Fruit fly (Drosophila melanogaster) whole organism, embryonic: ENCODE measurements around the gene CG14102.

Experiments
- CG10321 ChIP-seq: fragments of 200-800 bp; sonication (Bioruptor generic); IDR thresholded peaks from 2 replicates; pipeline ENCODE4 v1.3.6; 2022; ENCODE audit warnings: missing biosample characterization, missing genetic modification characterization
- CG10979 ChIP-seq: fragments of 200-800 bp; sonication (Bioruptor generic); optimal IDR thresholded peaks from 2 replicates; lab custom pipeline; 2018; ENCODE audit warnings: missing biosample characterization, mild to moderate bottlenecking, missing genetic modification characterization, moderate library complexity
- CG12155 ChIP-seq: fragments of 200-800 bp; sonication (Bioruptor generic); optimal IDR thresholded peaks from 3 replicates; lab custom pipeline; 2016; ENCODE audit warnings: missing biosample characterization, missing genetic modification characterization
- CG12299 ChIP-seq: fragments of 200-800 bp; sonication (Bioruptor generic); optimal IDR thresholded peaks from 2 replicates; lab custom pipeline; 2018; ENCODE audit warnings: missing biosample characterization, mild to moderate bottlenecking, missing genetic modification characterization
- CG12769 ChIP-seq: fragments of 200-800 bp; sonication (Bioruptor generic); optimal IDR thresholded peaks from 2 replicates; lab custom pipeline; 2019; ENCODE audit warnings: missing biosample characterization, mild to moderate bottlenecking, missing genetic modification characterization, moderate library complexity
- CG13287 ChIP-seq: fragments of 200-800 bp; sonication (Bioruptor generic); IDR thresholded peaks from 2 replicates; pipeline ENCODE4 v1.3.6; 2022; ENCODE audit warnings: missing biosample characterization, missing genetic modification characterization; ENCODE audit not compliant: partially characterized antibody
- CG14860 ChIP-seq: fragments of 200-800 bp; sonication (Bioruptor generic); IDR thresholded peaks from 3 replicates; pipeline ENCODE4 v1.3.6; 2022; ENCODE audit warnings: missing biosample characterization, missing genetic modification characterization; ENCODE audit not compliant: partially characterized antibody
- CG15479 ChIP-seq: fragments of 200-800 bp; sonication (Bioruptor generic); optimal IDR thresholded peaks from 3 replicates; lab custom pipeline; 2019; ENCODE audit warnings: missing biosample characterization, mild to moderate bottlenecking, missing genetic modification characterization, moderate library complexity
- CG16813 ChIP-seq: fragments of 200-800 bp; sonication (Bioruptor generic); IDR thresholded peaks from 3 replicates; pipeline ENCODE4 v1.3.6; 2022; ENCODE audit warnings: missing biosample characterization, missing genetic modification characterization; ENCODE audit not compliant: partially characterized antibody
- CG17186 ChIP-seq: fragments of 200-800 bp; sonication (Bioruptor generic); optimal IDR thresholded peaks from 3 replicates; lab custom pipeline; 2017; ENCODE audit warnings: missing biosample characterization, missing genetic modification reagents, missing genetic modification characterization
- CG17829 ChIP-seq: fragments of 200-800 bp; optimal IDR thresholded peaks from 2 replicates; lab custom pipeline; 2019; ENCODE audit warnings: missing biosample characterization, mild to moderate bottlenecking, missing genetic modification characterization, moderate library complexity
- CG6654 ChIP-seq: fragments of 200-800 bp; sonication (Bioruptor generic); optimal IDR thresholded peaks from 2 replicates; lab custom pipeline; 2017; ENCODE audit warnings: missing biosample characterization, mild to moderate bottlenecking, missing genetic modification characterization
- CG6683 ChIP-seq: fragments of 200-800 bp; sonication (Bioruptor generic); optimal IDR thresholded peaks from 2 replicates; lab custom pipeline; 2017; ENCODE audit warnings: missing biosample characterization, mild to moderate bottlenecking, missing genetic modification characterization, missing genetic modification reagents
- CG6689 ChIP-seq: fragments of 200-800 bp; sonication (Bioruptor generic); IDR thresholded peaks from 2 replicates; pipeline ENCODE4 v1.3.6; 2022; ENCODE audit warnings: missing biosample characterization, missing genetic modification characterization
- Chrac-16 ChIP-seq: fragments of 200-800 bp; sonication (Bioruptor generic); optimal IDR thresholded peaks from 3 replicates; lab custom pipeline; 2016; ENCODE audit warnings: missing biosample characterization, missing genetic modification characterization
- CkIIα-i1 ChIP-seq: fragments of 200-800 bp; sonication (Bioruptor generic); IDR thresholded peaks from 2 replicates; pipeline ENCODE4 v1.3.6; 2022; ENCODE audit warnings: missing biosample characterization, missing genetic modification characterization
- D ChIP-seq, 2 experiments: fragments of 200-800 bp in 1 of 2; fragments of >200 bp in 1 of 2; sonication (Bioruptor generic) in 1 of 2; optimal IDR thresholded peaks; 2 replicates in 1 of 2; 3 replicates in 1 of 2; lab custom pipeline; 2017; ENCODE audit warnings: mild to moderate bottlenecking in 1 of 2, missing biosample characterization in 1 of 2, missing genetic modification characterization in 1 of 2, missing genetic modification reagents in 1 of 2
- Dip2 ChIP-seq: fragments of 200-800 bp; sonication (Bioruptor generic); IDR thresholded peaks from 2 replicates; pipeline ENCODE4 v1.3.6; 2022; ENCODE audit warnings: missing biosample characterization, missing genetic modification characterization
- Dll ChIP-seq: fragments of 200-800 bp; sonication (Bioruptor generic); IDR thresholded peaks from 4 replicates; pipeline ENCODE4 v1.3.6; 2022; ENCODE audit warnings: missing biosample characterization, missing genetic modification characterization; ENCODE audit not compliant: partially characterized antibody
- Ets65A ChIP-seq: fragments of 200-800 bp; sonication (Bioruptor generic); peaks from one replicate; lab custom pipeline; 2016; ENCODE audit warnings: missing biosample characterization, missing genetic modification characterization
- Fer2 ChIP-seq: fragments of 200-800 bp; sonication (Bioruptor generic); optimal IDR thresholded peaks from 2 replicates; lab custom pipeline; 2018; ENCODE audit warnings: missing biosample characterization, mild to moderate bottlenecking, missing genetic modification characterization, moderate library complexity
- HLH4C ChIP-seq: fragments of 200-800 bp; sonication (Bioruptor generic); IDR thresholded peaks from 3 replicates; pipeline ENCODE4 v1.3.6; 2022; ENCODE audit warnings: missing biosample characterization, missing genetic modification characterization; ENCODE audit not compliant: partially characterized antibody
- HmgD ChIP-seq: fragments of 200-800 bp; sonication (Bioruptor generic); optimal IDR thresholded peaks from 3 replicates; lab custom pipeline; 2016; ENCODE audit warnings: missing biosample characterization, missing genetic modification characterization
- HmgZ ChIP-seq: fragments of 200-800 bp; sonication (Bioruptor generic); optimal IDR thresholded peaks from 2 replicates; lab custom pipeline; 2018; ENCODE audit warnings: missing biosample characterization, mild to moderate bottlenecking, missing genetic modification characterization
- Lim3 ChIP-seq: fragments of 200-800 bp; sonication (Bioruptor generic); IDR thresholded peaks from 2 replicates; pipeline ENCODE4 v1.3.6; 2022; ENCODE audit warnings: missing biosample characterization, missing genetic modification characterization
- NC2β ChIP-seq: fragments of 200-800 bp; sonication (Bioruptor generic); optimal IDR thresholded peaks from 2 replicates; lab custom pipeline; 2016; ENCODE audit warnings: missing biosample characterization, missing genetic modification characterization
- Opbp ChIP-seq: fragments of 200-800 bp; sonication (Bioruptor generic); IDR thresholded peaks from 3 replicates; pipeline ENCODE4 v1.3.6; 2022; ENCODE audit warnings: missing biosample characterization, missing genetic modification characterization; ENCODE audit not compliant: partially characterized antibody
- Pdp1 ChIP-seq, 2 experiments: fragments of 200-800 bp; sonication (Bioruptor generic); optimal IDR thresholded peaks; 3 replicates each; lab custom pipeline; 2016; ENCODE audit warnings: missing biosample characterization in 2 of 2, missing genetic modification characterization in 2 of 2, mild to moderate bottlenecking in 1 of 2, moderate library complexity in 1 of 2
- Sin3A ChIP-seq: fragments of >200 bp; optimal IDR thresholded peaks from 2 replicates; lab custom pipeline; 2018
- Stat92E ChIP-seq, 3 experiments: fragments of >200 bp in 2 of 3; fragments of 200-800 bp in 1 of 3; sonication (Bioruptor generic) in 1 of 3; optimal IDR thresholded peaks; 2 replicates each; lab custom pipeline; 2017 to 2019; ENCODE audit warnings: missing biosample characterization in 3 of 3, missing genetic modification characterization in 3 of 3, mild to moderate bottlenecking in 1 of 3, moderate library complexity in 1 of 3
- Xbp1 ChIP-seq: fragments of 200-800 bp; sonication (Bioruptor generic); optimal IDR thresholded peaks from 3 replicates; lab custom pipeline; 2016; ENCODE audit warnings: missing biosample characterization, mild to moderate bottlenecking, missing genetic modification characterization
- br ChIP-seq: fragments of >200 bp; optimal IDR thresholded peaks from 2 replicates; lab custom pipeline; 2017
- chinmo ChIP-seq: fragments of 200-800 bp; sonication (Bioruptor generic); IDR thresholded peaks from 4 replicates; pipeline ENCODE4 v1.3.6; 2022; ENCODE audit warnings: missing biosample characterization, missing genetic modification characterization; ENCODE audit not compliant: partially characterized antibody
- dm ChIP-seq: fragments of 200-800 bp; sonication (Bioruptor generic); optimal IDR thresholded peaks from 3 replicates; lab custom pipeline; 2016; ENCODE audit warnings: missing biosample characterization, missing genetic modification characterization
- dpn ChIP-seq, 2 experiments: fragments of 200-800 bp; sonication (Bioruptor generic); optimal IDR thresholded peaks; 3 replicates each; lab custom pipeline; 2016; ENCODE audit warnings: missing biosample characterization in 2 of 2, missing genetic modification characterization in 2 of 2
- esg ChIP-seq: fragments of 200-800 bp; sonication (Bioruptor generic); conservative IDR thresholded peaks from 2 replicates; pipeline ENCODE4 v1.3.6; 2022; ENCODE audit warnings: missing biosample characterization, missing genetic modification characterization
- gfzf ChIP-seq: fragments of 200-800 bp; sonication (Bioruptor generic); optimal IDR thresholded peaks from 2 replicates; lab custom pipeline; 2016; ENCODE audit warnings: missing biosample characterization, mild to moderate bottlenecking, missing genetic modification characterization, moderate library complexity
- hkb ChIP-seq, 2 experiments: fragments of 200-800 bp in 1 of 2; fragments of >200 bp in 1 of 2; sonication (Bioruptor generic) in 1 of 2; IDR thresholded peaks in 1 of 2; optimal IDR thresholded peaks in 1 of 2; 2 replicates each; pipeline versions ENCODE4 v1.3.6 to Lab custom; 2017 to 2022; ENCODE audit warnings: missing biosample characterization in 1 of 2, missing genetic modification characterization in 1 of 2
- knrl ChIP-seq: fragments of 200-800 bp; sonication (Bioruptor generic); IDR thresholded peaks from 3 replicates; pipeline ENCODE4 v1.3.6; 2022; ENCODE audit warnings: missing biosample characterization, missing genetic modification characterization; ENCODE audit not compliant: partially characterized antibody
- nerfin-2 ChIP-seq: fragments of 200-800 bp; sonication (Bioruptor generic); IDR thresholded peaks from 2 replicates; pipeline ENCODE4 v1.3.6; 2022; ENCODE audit warnings: missing biosample characterization, missing genetic modification characterization; ENCODE audit not compliant: partially characterized antibody
- org-1 ChIP-seq: fragments of 200-800 bp; sonication (Bioruptor generic); optimal IDR thresholded peaks from 2 replicates; lab custom pipeline; 2017; ENCODE audit warnings: missing biosample characterization, missing genetic modification characterization
- phol ChIP-seq: fragments of 200-800 bp; sonication (Bioruptor generic); optimal IDR thresholded peaks from 3 replicates; lab custom pipeline; 2018; ENCODE audit warnings: missing biosample characterization, mild to moderate bottlenecking, missing genetic modification characterization, moderate library complexity
- seq ChIP-seq: fragments of 200-800 bp; sonication (Bioruptor generic); IDR thresholded peaks from 2 replicates; pipeline ENCODE4 v1.3.6; 2022; ENCODE audit warnings: missing biosample characterization, missing genetic modification characterization
- sna ChIP-seq: fragments of 200-800 bp; sonication (Bioruptor generic); IDR thresholded peaks from 2 replicates; pipeline ENCODE4 v1.3.6; 2022; ENCODE audit warnings: missing biosample characterization, missing genetic modification characterization; ENCODE audit not compliant: partially characterized antibody
- tio ChIP-seq: fragments of 200-800 bp; sonication (Bioruptor generic); optimal IDR thresholded peaks from 2 replicates; lab custom pipeline; 2017; ENCODE audit warnings: missing biosample characterization, missing genetic modification characterization, inconsistent platforms
- trem ChIP-seq: fragments of 200-800 bp; optimal IDR thresholded peaks from 3 replicates; lab custom pipeline; 2019; ENCODE audit warnings: missing biosample characterization, mild to moderate bottlenecking, missing genetic modification characterization, moderate library complexity
- unc-4 ChIP-seq: fragments of 200-800 bp; sonication (Bioruptor generic); IDR thresholded peaks from 2 replicates; pipeline ENCODE4 v1.3.6; 2022; ENCODE audit warnings: missing biosample characterization, missing genetic modification characterization; ENCODE audit not compliant: partially characterized antibody
- zen ChIP-seq: fragments of 200-800 bp; sonication (Bioruptor generic); optimal IDR thresholded peaks from 3 replicates; lab custom pipeline; 2018; ENCODE audit warnings: missing biosample characterization, mild to moderate bottlenecking, missing genetic modification characterization, moderate library complexity

The CG14102 gene

DNA sequence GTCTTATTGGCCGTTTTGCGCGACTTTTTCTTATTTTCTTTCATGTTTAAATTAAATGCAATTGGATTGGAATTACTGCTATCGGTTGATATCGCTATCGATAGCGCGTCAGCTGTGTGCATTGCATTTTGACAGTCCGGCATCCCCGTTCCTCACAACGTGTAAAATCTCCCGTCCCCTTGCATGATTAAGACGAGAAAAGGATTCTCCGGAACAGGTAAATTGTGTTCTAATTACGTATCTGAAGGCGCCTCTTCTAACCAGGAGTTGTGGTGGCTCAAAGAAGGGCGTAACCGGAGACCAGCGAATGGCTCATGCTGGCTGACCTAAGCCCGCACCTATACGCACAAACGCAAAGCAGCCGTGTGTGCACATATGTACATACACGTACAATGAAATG, 6.0 kb upstream of the CG14102 start, which contains the start of the genes CG14104 and Kap-alpha1 (continued):
- TF ChIP-seq org-1 (GFP tag; lab: Kevin White, UChicago) (no peak), Dll (GFP tag; lab: Robert Waterston, UW) (peak; percentile 73; the same call in 3 of the 4 replicates), Ets65A (GFP tag; lab: Kevin White, UChicago) (no peak), CG6683 (GFP tag; lab: Kevin White, UChicago) (no peak), sna (GFP tag; lab: Robert Waterston, UW) (peak; percentile 57), zen (tag; lab: Kevin White, UChicago) (peak; percentile 43), CG16813 (GFP tag; lab: Robert Waterston, UW) (peak; percentile 63), gfzf (GFP tag; lab: Kevin White, UChicago) (peak; percentile 11), NC2β (GFP tag; lab: Kevin White, UChicago) (no peak), CkIIα-i1 (GFP tag; lab: Robert Waterston, UW) (no peak), HmgD (GFP tag; lab: Kevin White, UChicago) (no peak), HLH4C (GFP tag; lab: Robert Waterston, UW) (peak; percentile 77), CG10979 (tag; lab: Kevin White, UChicago) (peak; percentile 1), tio (GFP tag; lab: Kevin White, UChicago) (no peak), CG6654 (no peak), phol (tag; lab: Kevin White, UChicago) (peak; percentile 22), CG15479 (peak; percentile 61), CG10321 (GFP tag; lab: Robert Waterston, UW) (no peak), chinmo (GFP tag; lab: Robert Waterston, UW) (peak; percentile 88), Xbp1 (no peak), HmgZ (peak; percentile 15), CG6689 (GFP tag; lab: Robert Waterston, UW) (no peak), Lim3 (GFP tag; lab: Robert Waterston, UW) (no peak), CG14860 (GFP tag; lab: Robert Waterston, UW) (peak; percentile 57), dpn (GFP tag; optimal IDR thresholded peaks at IDR 0.05; lab: Kevin White, UChicago) (no peak), CG17829 (peak; percentile 10), knrl (GFP tag; lab: Robert Waterston, UW) (peak; percentile 71), Dip2 (GFP tag; lab: Robert Waterston, UW) (no peak), seq (GFP tag; lab: Robert Waterston, UW) (no peak), CG12299 (tag; lab: Kevin White, UChicago) (no peak), Stat92E (GFP tag; optimal IDR thresholded peaks at IDR 0.05; lab: Kevin White, UChicago) (peak in 1 of 3 experiments; percentile 8), br (lab: Kevin White, UChicago) (no peak), CG12769 (tag; lab: Kevin White, UChicago) (no peak), dm (GFP tag; lab: Kevin White, UChicago) (peak; percentile 85), Pdp1 (GFP tag; optimal IDR thresholded peaks at IDR 0.05; lab: Kevin White, UChicago) (peak in 1 of 2 experiments; percentile 24), D (optimal IDR thresholded peaks at IDR 0.05; lab: Kevin White, UChicago) (peak; percentile 43), D (GFP tag; optimal IDR thresholded peaks at IDR 0.05; lab: Kevin White, UChicago) (no peak), Chrac-16 (GFP tag; lab: Kevin White, UChicago) (no peak), Fer2 (tag; lab: Kevin White, UChicago) (no peak), Sin3A (lab: Kevin White, UChicago) (peak; percentile 20), hkb (optimal IDR thresholded peaks at IDR 0.05; lab: Kevin White, UChicago) (no peak), hkb (GFP tag; IDR thresholded peaks at IDR 0.05; lab: Robert Waterston, UW) (0 out of 2 replicates have a peak, but pooled peaks have one; percentile 20), Opbp (GFP tag; lab: Robert Waterston, UW) (peak; percentile 66; the same call in 2 of the 3 replicates), CG13287 (GFP tag; lab: Robert Waterston, UW) (peak; percentile 79), CG17186 (GFP tag; lab: Kevin White, UChicago) (peak; percentile 30), esg (GFP tag; lab: Robert Waterston, UW) (no peak), trem (peak; percentile 52), nerfin-2 (peak; percentile 50; the same call in 1 of the 2 replicates), CG12155 (GFP tag; lab: Kevin White, UChicago) (peak; percentile 9), unc-4 (GFP tag; lab: Robert Waterston, UW) (peak; percentile 70)
